Worm (Caenorhabditis elegans) whole organism, midembryonic: ENCODE measurements around the gene grl-12.

Experiments
- klf-2 ChIP-seq: fragments of 200-800 bp; sonication (Bioruptor generic); conservative IDR thresholded peaks from 2 replicates; pipeline ENCODE4 v1.3.6; 2022; ENCODE audit warnings: missing genetic modification reagents, missing genetic modification characterization, missing compliant biosample characterization
- ztf-23 ChIP-seq: fragments of 200-800 bp; sonication (Bioruptor generic); IDR thresholded peaks from 2 replicates; pipeline ENCODE4 v1.3.6; 2022; ENCODE audit warnings: missing genetic modification reagents, missing genetic modification characterization, missing compliant biosample characterization

- TF ChIP-seq ztf-23 (GFP tag; lab: Robert Waterston, UW) (no peak), klf-2 (GFP tag; lab: Robert Waterston, UW) (no peak)
These were observed 24.6 kb upstream of the grl-12 start for ce11 chrV:8661241-8661954.
